Fruit fly (Drosophila melanogaster): ENCODE results near the gene D12.

Gene D12

dm6 chr2L:8419382-8419940, 17.7 kb downstream of the D12 start:
- no peak for TF ChIP-seq noc (tag; optimal IDR thresholded peaks at IDR 0.05)

dm6 chr2L:8418113-8418885, 18.9 kb downstream of the D12 start:
- TF ChIP-seq noc (tag; optimal IDR thresholded peaks at IDR 0.05): no peak

- no peak for TF ChIP-seq noc (tag; optimal IDR thresholded peaks at IDR 0.05)
Observed at dm6 chr2L:8417562-8417961, 19.6 kb downstream of the D12 start.

dm6 chr2L:8416350-8417046, 20.7 kb downstream of the D12 start:
- peak; percentile 21 for TF ChIP-seq noc (tag; optimal IDR thresholded peaks at IDR 0.05)

dm6 chr2L:8414887-8415883, 22.0 kb downstream of the D12 start, which contains the start of the genes CG13398 and Akap200:
TSS of gene CG13398 (minus strand) at chr2L:8415256.
TSS of gene Akap200 (plus strand) at chr2L:8415690.
- TF ChIP-seq noc (tag; optimal IDR thresholded peaks at IDR 0.05): no peak

dm6 chr2L:8411530-8411929, 25.6 kb downstream of the D12 start, which contains the start of gene Naglu:
TSS of gene Naglu (minus strand) at chr2L:8411868.
- TF ChIP-seq noc (tag; optimal IDR thresholded peaks at IDR 0.05): no peak

dm6 chr2L:8403286-8404270, 33.6 kb downstream of the D12 start, which contains the start of gene emb:
TSS of gene emb (plus strand) at chr2L:8403573.
- TF ChIP-seq noc (tag; optimal IDR thresholded peaks at IDR 0.05): peak; percentile 44

- no peak for TF ChIP-seq noc (tag; optimal IDR thresholded peaks at IDR 0.05)
Observed at dm6 chr2L:8402928-8403285, 34.3 kb downstream of the D12 start, which contains the start of gene fy. TSS of gene fy (minus strand) at chr2L:8403280.

- TF ChIP-seq noc (tag; optimal IDR thresholded peaks at IDR 0.05): no peak
Observed at dm6 chr2L:8399863-8400598, 37.1 kb downstream of the D12 start, which contains the start of gene CG31898. TSS of gene CG31898 (plus strand) at chr2L:8400421.

- no peak for TF ChIP-seq noc (tag; optimal IDR thresholded peaks at IDR 0.05)
Observed at dm6 chr2L:8398721-8399120, 38.4 kb downstream of the D12 start, which contains the start of gene CG13386. TSS of gene CG13386 (plus strand) at chr2L:8399021.

- no peak for TF ChIP-seq noc (tag; optimal IDR thresholded peaks at IDR 0.05)
Observed at dm6 chr2L:8395996-8396699, 41.0 kb downstream of the D12 start, which contains the start of the genes Peritrophin-15a and CG13385. TSS of gene Peritrophin-15a (minus strand) at chr2L:8396096. TSS of gene CG13385 (plus strand) at chr2L:8396649.

dm6 chr2L:8394840-8395239, 42.3 kb downstream of the D12 start, which contains the start of gene Peritrophin-15b:
TSS of gene Peritrophin-15b (minus strand) at chr2L:8394940.
- no peak for TF ChIP-seq noc (tag; optimal IDR thresholded peaks at IDR 0.05)

All from whole organism, larva.